Fruit fly (Drosophila melanogaster) whole organism, pupa: ENCODE data around the gene IntS10.

Source experiments
- CG10348 ChIP-seq: fragments of 200-800 bp; sonication (Bioruptor generic); IDR thresholded peaks from 2 replicates; pipeline ENCODE4 v1.3.6; 2022; ENCODE audit warnings: missing biosample characterization, missing genetic modification characterization
- CG12605 ChIP-seq: fragments of 200-800 bp; sonication (Bioruptor generic); IDR thresholded peaks from 2 replicates; pipeline ENCODE4 v1.3.6; 2022; ENCODE audit warnings: missing biosample characterization, missing genetic modification characterization
- CG13204 ChIP-seq: fragments of 200-800 bp; sonication (Bioruptor generic); optimal IDR thresholded peaks from 2 replicates; lab custom pipeline; 2018; ENCODE audit warnings: missing biosample characterization, mild to moderate bottlenecking, missing genetic modification characterization, moderate library complexity
- CG14655 ChIP-seq: fragments of 200-800 bp; sonication (Bioruptor generic); optimal IDR thresholded peaks from 3 replicates; lab custom pipeline; 2017; ENCODE audit warnings: mild to moderate bottlenecking, missing biosample characterization, missing genetic modification reagents, missing genetic modification characterization
- CG15710 ChIP-seq: fragments of 200-800 bp; sonication (Bioruptor generic); optimal IDR thresholded peaks from 2 replicates; lab custom pipeline; 2018; ENCODE audit warnings: missing biosample characterization, mild to moderate bottlenecking, missing genetic modification characterization, moderate library complexity
- CG17806 ChIP-seq: fragments of 200-800 bp; sonication (Bioruptor generic); optimal IDR thresholded peaks from 2 replicates; lab custom pipeline; 2018; ENCODE audit warnings: missing biosample characterization, mild to moderate bottlenecking, missing genetic modification characterization, moderate library complexity
- CG32121 ChIP-seq: fragments of 200-800 bp; sonication (Bioruptor generic); IDR thresholded peaks from 2 replicates; pipeline ENCODE4 v1.3.6; 2022; ENCODE audit warnings: missing biosample characterization, missing genetic modification characterization
- CG34367 ChIP-seq: fragments of 200-800 bp; sonication (Bioruptor generic); optimal IDR thresholded peaks from 2 replicates; lab custom pipeline; 2018; ENCODE audit warnings: missing biosample characterization, mild to moderate bottlenecking, missing genetic modification characterization
- CG4496 ChIP-seq: fragments of 200-800 bp; sonication (Bioruptor generic); IDR thresholded peaks from 3 replicates; pipeline ENCODE4 v1.3.6; 2022; ENCODE audit warnings: missing biosample characterization, missing genetic modification characterization
- CG8159 ChIP-seq: fragments of 200-800 bp; sonication (Bioruptor generic); optimal IDR thresholded peaks from 3 replicates; lab custom pipeline; 2018; ENCODE audit warnings: missing biosample characterization, mild to moderate bottlenecking, missing genetic modification characterization, moderate library complexity
- CG8301 ChIP-seq: fragments of 200-800 bp; sonication (Bioruptor generic); optimal IDR thresholded peaks from 2 replicates; lab custom pipeline; 2018; ENCODE audit warnings: missing biosample characterization, mild to moderate bottlenecking, missing genetic modification characterization
- CG9948 ChIP-seq: fragments of 200-800 bp; sonication (Bioruptor generic); optimal IDR thresholded peaks from 2 replicates; lab custom pipeline; 2018; ENCODE audit warnings: missing biosample characterization, mild to moderate bottlenecking, missing genetic modification characterization, moderate library complexity
- D1 ChIP-seq: fragments of 200-800 bp; sonication (Bioruptor generic); optimal IDR thresholded peaks from 2 replicates; lab custom pipeline; 2018; ENCODE audit warnings: missing biosample characterization, mild to moderate bottlenecking, missing genetic modification characterization, moderate library complexity
- EcR ChIP-seq: fragments of 200-800 bp; sonication (Bioruptor generic); optimal IDR thresholded peaks from 3 replicates; lab custom pipeline; 2019; ENCODE audit warnings: missing biosample characterization, missing genetic modification characterization, mild to moderate bottlenecking, moderate library complexity, missing genetic modification reagents
- Ets98B ChIP-seq: fragments of 200-800 bp; sonication (Bioruptor generic); IDR thresholded peaks from 2 replicates; pipeline ENCODE4 v1.3.6; 2022; ENCODE audit warnings: missing biosample characterization, missing genetic modification characterization
- Pif1A ChIP-seq: fragments of 200-800 bp; sonication (Bioruptor generic); optimal IDR thresholded peaks from 3 replicates; lab custom pipeline; 2016; ENCODE audit warnings: missing biosample characterization, missing genetic modification characterization
- Pif1B ChIP-seq: fragments of 200-800 bp; sonication (Bioruptor generic); optimal IDR thresholded peaks from 3 replicates; lab custom pipeline; 2016; ENCODE audit warnings: missing biosample characterization, missing genetic modification characterization
- Snoo ChIP-seq: fragments of 200-800 bp; sonication (Bioruptor generic); optimal IDR thresholded peaks from 3 replicates; lab custom pipeline; 2017; ENCODE audit warnings: missing biosample characterization, mild to moderate bottlenecking, missing genetic modification characterization, inconsistent platforms
- fd96Ca ChIP-seq: fragments of 200-800 bp; sonication (Bioruptor generic); IDR thresholded peaks from 3 replicates; pipeline ENCODE4 v1.3.6; 2022; ENCODE audit warnings: missing biosample characterization, missing genetic modification characterization
- gl ChIP-seq: fragments of 200-800 bp; sonication (Bioruptor generic); optimal IDR thresholded peaks from 2 replicates; lab custom pipeline; 2018; ENCODE audit warnings: missing biosample characterization, mild to moderate bottlenecking, missing genetic modification characterization
- rn ChIP-seq: fragments of 200-800 bp; sonication (Bioruptor generic); IDR thresholded peaks from 2 replicates; pipeline ENCODE4 v1.3.6; 2022; ENCODE audit warnings: missing biosample characterization, missing genetic modification characterization

Gene IntS10

DNA sequence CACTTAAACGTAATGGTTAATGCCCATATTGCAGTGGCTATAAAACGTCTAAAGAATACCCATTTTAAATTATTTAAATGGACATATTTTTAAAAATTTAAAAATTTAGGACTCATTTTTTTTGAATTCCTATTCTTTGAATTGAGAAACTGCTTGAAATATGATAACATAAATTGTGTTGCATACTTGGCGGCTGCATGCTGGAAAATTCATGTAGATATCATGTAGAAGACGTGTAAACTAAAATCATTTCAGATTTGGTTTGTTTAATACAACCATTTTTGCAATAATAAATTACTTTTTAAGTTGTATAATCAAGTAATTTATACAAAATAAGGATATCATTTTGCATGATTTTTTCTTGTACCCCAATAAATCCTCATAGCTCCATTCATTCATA is 39.8 kb upstream of the IntS10 start:
- TF ChIP-seq Pif1A = no peak
- TF ChIP-seq rn = no peak
- TF ChIP-seq Pif1B = no peak
- peak; percentile 12 for TF ChIP-seq D1 (tag; lab: Kevin White, UChicago)
- TF ChIP-seq, all 21 proteins: peak for 1

DNA sequence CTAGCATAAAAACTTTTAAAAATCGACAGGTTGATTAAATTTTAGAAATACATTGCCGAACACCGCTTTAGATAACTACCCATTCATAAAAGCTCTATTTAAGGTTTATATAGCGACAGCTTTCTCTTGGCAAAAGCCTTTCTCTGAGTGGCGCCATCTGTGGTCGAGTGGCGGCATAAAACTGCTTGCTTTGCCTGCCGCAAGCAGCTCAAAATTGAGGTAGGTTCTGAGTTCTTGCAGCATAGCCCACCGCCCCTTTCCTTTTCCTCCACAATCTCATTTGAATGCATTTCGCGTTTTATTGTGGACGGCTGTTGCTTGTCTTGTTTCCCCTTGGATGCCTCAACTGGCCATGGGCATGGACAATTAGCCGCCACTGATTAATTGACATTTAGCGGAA is 38.7 kb upstream of the IntS10 start:
- TF ChIP-seq CG8301 = no peak
- TF ChIP-seq CG17806 (tag; lab: Kevin White, UChicago) = no peak
- no peak for TF ChIP-seq CG15710 (tag; lab: Kevin White, UChicago)
- TF ChIP-seq Snoo (tag; lab: Kevin White, UChicago) = peak; percentile 4
- TF ChIP-seq CG9948 (tag; lab: Kevin White, UChicago) = no peak
- 0 out of 2 replicates have a peak, but pooled peaks have one; percentile 3 for TF ChIP-seq rn
- TF ChIP-seq CG13204 (GFP tag; lab: Kevin White, UChicago) = no peak
- no peak for TF ChIP-seq CG10348 (GFP tag; lab: Robert Waterston, UW)
- peak; percentile 24; the same call in 1 of the 3 replicates for TF ChIP-seq fd96Ca (GFP tag; lab: Robert Waterston, UW)
- no peak for TF ChIP-seq CG14655
- no peak for TF ChIP-seq CG34367 (tag; lab: Kevin White, UChicago)
- peak; percentile 49; the same call in 1 of the 3 replicates for TF ChIP-seq CG4496 (GFP tag; lab: Robert Waterston, UW)
- no peak for TF ChIP-seq EcR (GFP tag; lab: Kevin White, UChicago)
- no peak for TF ChIP-seq Pif1B
- no peak for TF ChIP-seq Ets98B (GFP tag; lab: Robert Waterston, UW)
- no peak for TF ChIP-seq CG8159 (tag; lab: Kevin White, UChicago)
- no peak for TF ChIP-seq D1 (tag; lab: Kevin White, UChicago)
- no peak for TF ChIP-seq CG32121
- TF ChIP-seq CG12605 (GFP tag; lab: Robert Waterston, UW) = no peak
- no peak for TF ChIP-seq gl (tag; lab: Kevin White, UChicago)

DNA sequence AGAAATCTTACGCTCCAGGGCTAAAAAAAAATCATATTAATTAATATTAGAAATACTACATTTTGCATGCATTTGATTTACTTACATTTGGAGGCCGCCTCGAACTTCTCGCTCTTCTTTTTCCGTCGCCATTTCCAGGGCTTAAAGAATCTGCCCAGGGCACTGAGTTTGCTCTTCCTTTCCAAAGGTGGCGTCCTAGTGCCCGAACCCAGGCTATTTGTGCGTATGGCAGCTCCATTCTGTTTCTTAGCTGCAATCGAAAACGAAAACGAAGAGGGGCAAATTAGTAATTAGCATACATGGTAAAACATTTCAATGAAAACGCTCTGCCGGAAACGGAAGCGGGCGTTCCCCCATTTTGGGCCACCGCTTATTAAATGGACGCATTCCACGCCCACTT is 37.4 kb upstream of the IntS10 start:
- TF ChIP-seq CG9948 (tag; lab: Kevin White, UChicago) (no peak), CG4496 (GFP tag; lab: Robert Waterston, UW) (0 out of 3 replicates have a peak, but pooled peaks have one; percentile 18)
- TF ChIP-seq, all 21 proteins: peak for 1

DNA sequence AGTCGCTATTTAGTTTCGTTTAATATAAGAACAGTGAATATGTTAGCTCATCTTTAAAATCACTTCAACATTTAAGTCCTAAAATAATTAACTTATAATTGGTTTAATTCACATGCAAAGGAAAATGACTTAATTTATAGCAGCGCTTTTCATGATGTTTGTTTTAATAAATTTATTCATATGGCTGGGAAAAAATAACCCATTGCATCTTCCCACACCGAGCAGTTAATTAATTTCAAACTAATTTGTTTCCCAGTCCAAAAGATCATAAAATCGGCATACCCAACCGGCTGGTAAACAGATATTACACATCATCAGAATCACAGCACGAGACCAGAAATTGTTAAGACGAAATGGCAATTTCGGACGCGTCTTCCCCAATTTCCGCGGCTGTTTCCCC is 35.7 kb upstream of the IntS10 start:
- TF ChIP-seq CG13204 (GFP tag; lab: Kevin White, UChicago) (no peak), CG8301 (peak; percentile 32), CG14655 (peak; percentile 26)

DNA sequence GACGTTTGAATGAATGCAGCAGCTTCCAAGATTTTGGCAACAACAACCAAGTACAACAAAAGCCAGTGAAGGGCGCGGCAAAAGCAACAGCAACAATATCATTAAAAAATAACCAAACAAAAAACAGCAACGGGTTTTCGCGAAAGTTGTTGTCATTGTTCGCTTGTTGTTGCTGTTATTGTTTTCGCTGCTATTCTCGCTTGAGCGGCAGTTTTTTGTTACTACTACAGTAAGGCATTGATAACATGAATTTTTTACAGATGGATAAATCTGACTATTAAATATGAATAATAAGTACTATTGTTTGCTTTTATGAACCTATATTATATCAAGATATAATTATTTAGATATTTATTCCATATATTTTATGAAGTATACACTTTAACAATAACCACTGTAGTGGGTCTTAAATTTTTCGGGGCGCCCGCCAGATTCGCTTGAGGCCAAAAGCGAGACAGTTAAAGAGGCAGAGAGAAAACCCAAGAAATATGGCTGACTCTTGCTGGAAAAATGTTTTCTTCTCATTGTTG is 35.0 kb upstream of the IntS10 start:
- TF ChIP-seq fd96Ca (GFP tag; lab: Robert Waterston, UW) (peak; percentile 77), CG32121 (peak; percentile 94), CG10348 (GFP tag; lab: Robert Waterston, UW) (peak; percentile 32; the same call in 1 of the 2 replicates), CG4496 (GFP tag; lab: Robert Waterston, UW) (peak; percentile 81), D1 (tag; lab: Kevin White, UChicago) (peak; percentile 48), EcR (GFP tag; lab: Kevin White, UChicago) (peak; percentile 48), Pif1B (peak; percentile 87), Ets98B (GFP tag; lab: Robert Waterston, UW) (peak; percentile 80), CG12605 (GFP tag; lab: Robert Waterston, UW) (peak; percentile 85), CG8159 (tag; lab: Kevin White, UChicago) (peak; percentile 78), CG8301 (peak; percentile 76), CG15710 (tag; lab: Kevin White, UChicago) (peak; percentile 77), Pif1A (peak; percentile 81), CG13204 (GFP tag; lab: Kevin White, UChicago) (peak; percentile 55), CG34367 (tag; lab: Kevin White, UChicago) (peak; percentile 41), gl (tag; lab: Kevin White, UChicago) (peak; percentile 82), Snoo (tag; lab: Kevin White, UChicago) (peak; percentile 76), CG17806 (tag; lab: Kevin White, UChicago) (peak; percentile 66), CG14655 (peak; percentile 76), rn (peak; percentile 70; the same call in 1 of the 2 replicates), CG9948 (tag; lab: Kevin White, UChicago) (peak; percentile 71)

DNA sequence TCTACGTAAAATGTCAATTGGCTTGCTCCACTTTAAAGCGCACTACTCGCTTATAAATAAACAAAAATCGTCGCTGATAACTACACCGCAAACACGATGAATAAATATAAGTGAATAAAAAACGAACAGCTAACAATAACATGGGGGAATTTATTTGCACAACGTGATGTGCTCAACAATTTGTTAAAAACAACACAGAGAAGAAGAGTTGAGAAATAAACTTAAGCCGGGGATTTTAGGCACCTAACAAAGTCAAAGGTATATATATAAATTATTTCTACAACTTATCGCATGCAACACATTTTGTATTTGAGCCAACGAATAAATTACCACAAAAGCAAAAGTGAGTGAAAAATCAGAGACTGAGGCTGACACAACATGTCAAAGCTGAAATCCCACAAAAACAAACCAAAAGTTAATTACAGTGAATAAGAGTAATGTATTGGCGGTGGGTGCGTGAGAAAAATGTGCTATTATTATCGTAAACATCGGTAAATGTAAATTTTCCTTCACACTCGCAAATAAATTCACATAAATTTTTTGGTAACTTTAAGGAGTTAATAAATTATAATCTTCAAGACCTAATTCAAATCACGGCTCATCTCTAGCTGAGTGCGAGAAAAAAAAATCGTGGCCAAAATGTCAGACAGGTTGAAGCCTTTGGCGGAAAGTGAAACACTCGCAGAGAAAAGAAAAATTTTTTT is 34.1 kb upstream of the IntS10 start:
- no peak for TF ChIP-seq CG13204 (GFP tag; lab: Kevin White, UChicago)
- TF ChIP-seq Pif1B = no peak
- no peak for TF ChIP-seq rn
- TF ChIP-seq Ets98B (GFP tag; lab: Robert Waterston, UW) = peak; percentile 57; the same call in 1 of the 2 replicates
- no peak for TF ChIP-seq CG8159 (tag; lab: Kevin White, UChicago)
- peak; percentile 60; the same call in 1 of the 3 replicates for TF ChIP-seq CG4496 (GFP tag; lab: Robert Waterston, UW)
- TF ChIP-seq EcR (GFP tag; lab: Kevin White, UChicago) = no peak
- TF ChIP-seq CG17806 (tag; lab: Kevin White, UChicago) = no peak
- TF ChIP-seq Snoo (tag; lab: Kevin White, UChicago) = no peak
- no peak for TF ChIP-seq gl (tag; lab: Kevin White, UChicago)
- peak; percentile 78 for TF ChIP-seq CG32121
